Fruit fly (Drosophila melanogaster) whole organism: ENCODE data around the gene Cyp28c1.

Source experiments
- CG8478 ChIP-seq: fragments of >200 bp; optimal IDR thresholded peaks from 2 replicates; lab custom pipeline; 2018; ENCODE audit warnings: inconsistent platforms
- psq ChIP-seq: fragments of >200 bp; optimal IDR thresholded peaks from 2 replicates; lab custom pipeline; 2017
- usp ChIP-seq: fragments of >200 bp; optimal IDR thresholded peaks from 2 replicates; lab custom pipeline; 2017; ENCODE audit warnings: missing biosample characterization, missing genetic modification characterization, mixed read lengths

DNA sequence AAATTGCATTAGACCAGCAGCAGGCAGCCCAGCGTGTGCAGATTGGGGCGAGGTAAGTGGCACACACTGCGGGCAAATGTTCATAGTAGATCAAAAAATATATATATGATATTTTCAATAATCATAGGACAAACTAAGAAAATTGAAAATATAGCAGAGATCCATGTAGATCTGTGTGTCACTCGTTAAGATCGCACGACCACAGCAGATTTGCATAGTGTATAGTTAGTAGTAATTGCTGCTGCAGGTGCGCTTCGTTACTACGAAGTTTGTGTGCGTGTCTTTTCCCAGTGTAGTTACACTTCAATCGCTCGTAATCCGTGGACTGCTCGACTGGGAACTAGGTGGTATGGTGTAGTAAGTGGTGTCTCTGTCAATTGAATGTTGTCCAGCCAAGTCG is 37.8 kb downstream of the Cyp28c1 start, which contains the start of gene CG10352:
- TF ChIP-seq CG8478 (lab: Kevin White, UChicago) (no peak), usp (GFP tag; lab: Kevin White, UChicago) (no peak), psq (lab: Kevin White, UChicago) (no peak)
